Fruit fly (Drosophila melanogaster): ENCODE measurements around the gene CG14671.
A peak's percentile ranks its signal among the peaks of the same experiment; 100 is the strongest.

Gene CG14671

dm6 chr3R:5547464-5547943 lies 17.1 kb downstream of the CG14671 start, which contains the start of gene CG2519 (continued):
- TF ChIP-seq Sry-δ (GFP tag; optimal IDR thresholded peaks at IDR 0.05) = peak; percentile 97
- TF ChIP-seq CG8388 (GFP tag; optimal IDR thresholded peaks at IDR 0.05) = no peak
- peak; percentile 39 for TF ChIP-seq pum (GFP tag; optimal IDR thresholded peaks at IDR 0.05)
- no peak for TF ChIP-seq odd (GFP tag; optimal IDR thresholded peaks at IDR 0.05)
- TF ChIP-seq CG13424 (tag; optimal IDR thresholded peaks at IDR 0.05) = peak; percentile 61
- no peak for TF ChIP-seq sd (tag; optimal IDR thresholded peaks at IDR 0.05)
- TF ChIP-seq bbx (GFP tag; IDR thresholded peaks at IDR 0.05; ENCODE audit: partially characterized antibody) = peak; percentile 98
- no peak for TF ChIP-seq CG18599 (GFP tag; optimal IDR thresholded peaks at IDR 0.05)
- peak in 1 of 2 experiments; percentile 45 for TF ChIP-seq Pdp1 (GFP tag; optimal IDR thresholded peaks at IDR 0.05)
- TF ChIP-seq ci (GFP tag; IDR thresholded peaks at IDR 0.05) = peak; percentile 66
- TF ChIP-seq CG12769 (tag; optimal IDR thresholded peaks at IDR 0.05) = peak; percentile 42
- TF ChIP-seq Antp (GFP tag; optimal IDR thresholded peaks at IDR 0.05) = peak; percentile 58
- TF ChIP-seq hkb (optimal IDR thresholded peaks at IDR 0.05) = no peak
- TF ChIP-seq hkb (GFP tag; IDR thresholded peaks at IDR 0.05) = no peak
- TF ChIP-seq ap (GFP tag; IDR thresholded peaks at IDR 0.05) = no peak
- TF ChIP-seq CG15696 (tag; optimal IDR thresholded peaks at IDR 0.05) = peak; percentile 29
- TF ChIP-seq cad (GFP tag; optimal IDR thresholded peaks at IDR 0.05) = no peak
- TF ChIP-seq CG6175 (GFP tag; IDR thresholded peaks at IDR 0.05) = no peak
- peak; percentile 15 for TF ChIP-seq CG18619 (GFP tag; optimal IDR thresholded peaks at IDR 0.05)
- peak; percentile 90 for TF ChIP-seq tna (GFP tag; IDR thresholded peaks at IDR 0.05; ENCODE audit: partially characterized antibody)
- TF ChIP-seq ssp (GFP tag; IDR thresholded peaks at IDR 0.05) = 0 out of 2 replicates have a peak, but pooled peaks have one; percentile 29
- TF ChIP-seq da (GFP tag; optimal IDR thresholded peaks at IDR 0.05) = peak; percentile 53
- TF ChIP-seq CG18764 (GFP tag; optimal IDR thresholded peaks at IDR 0.05) = peak; percentile 61
- TF ChIP-seq CG16779 (GFP tag; IDR thresholded peaks at IDR 0.05) = no peak
- peak; percentile 88 for TF ChIP-seq vnd (GFP tag; IDR thresholded peaks at IDR 0.05; ENCODE audit: partially characterized antibody)
- TF ChIP-seq Fer1 (GFP tag; optimal IDR thresholded peaks at IDR 0.05) = peak; percentile 73
- TF ChIP-seq pzg (GFP tag; optimal IDR thresholded peaks at IDR 0.05) = peak; percentile 91
- TF ChIP-seq NFAT (GFP tag; IDR thresholded peaks at IDR 0.05) = peak; percentile 82
- TF ChIP-seq slou (GFP tag; optimal IDR thresholded peaks at IDR 0.05) = no peak
- TF ChIP-seq cg (GFP tag; optimal IDR thresholded peaks at IDR 0.05) = peak; percentile 98
- TF ChIP-seq Trl (optimal IDR thresholded peaks at IDR 0.05) = no peak
- TF ChIP-seq Trl (GFP tag; optimal IDR thresholded peaks at IDR 0.05) = peak; percentile 61
- no peak for TF ChIP-seq CG10147 (GFP tag; optimal IDR thresholded peaks at IDR 0.05)
- TF ChIP-seq so (GFP tag; IDR thresholded peaks at IDR 0.05) = peak; percentile 61; the same call in 2 of the 3 replicates
- no peak for TF ChIP-seq D19B (GFP tag; optimal IDR thresholded peaks at IDR 0.05)
- TF ChIP-seq CG2129 (GFP tag; IDR thresholded peaks at IDR 0.05; ENCODE audit: partially characterized antibody) = peak; percentile 82
- no peak for TF ChIP-seq CG4360 (GFP tag; IDR thresholded peaks at IDR 0.05)
- peak; percentile 84 for TF ChIP-seq slbo (GFP tag; IDR thresholded peaks at IDR 0.05)
- no peak; the same call in 1 of the 2 replicates for TF ChIP-seq CG4730 (GFP tag; IDR thresholded peaks at IDR 0.05)
- TF ChIP-seq Elba2 (GFP tag; optimal IDR thresholded peaks at IDR 0.05) = peak; percentile 88
- TF ChIP-seq CG12299 (tag; optimal IDR thresholded peaks at IDR 0.05) = peak; percentile 14
- peak; percentile 74 for TF ChIP-seq CG12659 (GFP tag; optimal IDR thresholded peaks at IDR 0.05)
- peak; percentile 65 for TF ChIP-seq phol (tag; optimal IDR thresholded peaks at IDR 0.05)
- TF ChIP-seq repo (GFP tag; optimal IDR thresholded peaks at IDR 0.05) = no peak
- no peak for TF ChIP-seq sens-2 (GFP tag; IDR thresholded peaks at IDR 0.05)
- no peak for TF ChIP-seq CG43689 (GFP tag; IDR thresholded peaks at IDR 0.05)
- TF ChIP-seq CG1233 (GFP tag; optimal IDR thresholded peaks at IDR 0.05) = no peak
- peak; percentile 77 for TF ChIP-seq Ets97D (GFP tag; optimal IDR thresholded peaks at IDR 0.05)
- TF ChIP-seq CG13624 (GFP tag; optimal IDR thresholded peaks at IDR 0.05) = peak; percentile 92
- TF ChIP-seq unc-4 (GFP tag; IDR thresholded peaks at IDR 0.05; ENCODE audit: partially characterized antibody) = peak; percentile 91
- TF ChIP-seq salm (tag; optimal IDR thresholded peaks at IDR 0.05) = no peak
